Fruit fly (Drosophila melanogaster) whole organism, embryonic: ENCODE results near the gene smg.
A peak's percentile ranks its signal among the peaks of the same experiment; 100 is the strongest.

Experiments used
- CG10543 ChIP-seq: fragments of 200-800 bp; sonication (Bioruptor generic); optimal IDR thresholded peaks from 3 replicates; lab custom pipeline; 2017; ENCODE audit warnings: missing biosample characterization, mild to moderate bottlenecking, missing genetic modification characterization, moderate library complexity
- CG12744 ChIP-seq: fragments of 200-800 bp; sonication (Bioruptor generic); optimal IDR thresholded peaks from 2 replicates; lab custom pipeline; 2016; ENCODE audit warnings: missing biosample characterization, missing genetic modification characterization
- CG12769 ChIP-seq: fragments of 200-800 bp; sonication (Bioruptor generic); optimal IDR thresholded peaks from 2 replicates; lab custom pipeline; 2019; ENCODE audit warnings: missing biosample characterization, mild to moderate bottlenecking, missing genetic modification characterization, moderate library complexity
- CG13894 ChIP-seq: fragments of 200-800 bp; sonication (Bioruptor generic); optimal IDR thresholded peaks from 3 replicates; lab custom pipeline; 2018; ENCODE audit warnings: missing biosample characterization, mild to moderate bottlenecking, missing genetic modification characterization, moderate library complexity
- CG1529 ChIP-seq: fragments of 200-800 bp; sonication (Bioruptor generic); optimal IDR thresholded peaks from 3 replicates; lab custom pipeline; 2018; ENCODE audit warnings: missing biosample characterization, missing genetic modification characterization
- CG1603 ChIP-seq: fragments of 200-800 bp; sonication (Bioruptor generic); optimal IDR thresholded peaks from 2 replicates; lab custom pipeline; 2019; ENCODE audit warnings: missing biosample characterization, mild to moderate bottlenecking, missing genetic modification characterization, moderate library complexity
- CG17328 ChIP-seq: fragments of 200-800 bp; sonication (Bioruptor generic); IDR thresholded peaks from 2 replicates; pipeline ENCODE4 v1.3.6; 2022; ENCODE audit warnings: missing biosample characterization, missing genetic modification characterization
- CG2120 ChIP-seq: fragments of 200-800 bp; sonication (Bioruptor generic); optimal IDR thresholded peaks from 3 replicates; lab custom pipeline; 2016; ENCODE audit warnings: missing biosample characterization, missing genetic modification characterization
- CG3065 ChIP-seq: fragments of 200-800 bp; sonication (Bioruptor generic); optimal IDR thresholded peaks from 2 replicates; lab custom pipeline; 2016; ENCODE audit warnings: missing biosample characterization, missing genetic modification characterization
- CG43689 ChIP-seq: fragments of 200-800 bp; sonication (Bioruptor generic); IDR thresholded peaks from 2 replicates; pipeline ENCODE4 v1.3.6; 2022; ENCODE audit warnings: missing biosample characterization, missing genetic modification characterization
- CG4617 ChIP-seq: fragments of 200-800 bp; sonication (Bioruptor generic); optimal IDR thresholded peaks from 3 replicates; lab custom pipeline; 2016; ENCODE audit warnings: missing biosample characterization, missing genetic modification characterization, borderline replicate concordance
- CG6813 ChIP-seq: fragments of 200-800 bp; sonication (Bioruptor generic); optimal IDR thresholded peaks from 2 replicates; lab custom pipeline; 2017; ENCODE audit warnings: missing biosample characterization, missing genetic modification characterization, mild to moderate bottlenecking, moderate library complexity, missing genetic modification reagents
- CG8089 ChIP-seq: fragments of 200-800 bp; sonication (Bioruptor generic); optimal IDR thresholded peaks from 3 replicates; lab custom pipeline; 2016; ENCODE audit warnings: missing biosample characterization, missing genetic modification characterization
- D19B ChIP-seq: fragments of 200-800 bp; sonication (Bioruptor generic); optimal IDR thresholded peaks from 2 replicates; lab custom pipeline; 2017; ENCODE audit warnings: missing biosample characterization, mild to moderate bottlenecking, missing genetic modification characterization
- Doc3 ChIP-seq: fragments of 200-800 bp; sonication (Bioruptor generic); IDR thresholded peaks from 3 replicates; pipeline ENCODE4 v1.3.6; 2022; ENCODE audit warnings: missing biosample characterization, missing genetic modification characterization; ENCODE audit not compliant: partially characterized antibody
- Drgx ChIP-seq: fragments of 200-800 bp; sonication (Bioruptor generic); IDR thresholded peaks from 2 replicates; pipeline ENCODE4 v1.3.6; 2022; ENCODE audit warnings: missing biosample characterization, missing genetic modification characterization
- ERR ChIP-seq: fragments of 200-800 bp; sonication (Bioruptor generic); optimal IDR thresholded peaks from 2 replicates; lab custom pipeline; 2016; ENCODE audit warnings: missing biosample characterization, missing genetic modification characterization
- Eip74EF ChIP-seq, 2 experiments: fragments of 200-800 bp in 1 of 2; fragments of >200 bp in 1 of 2; sonication (Bioruptor generic) in 1 of 2; optimal IDR thresholded peaks; 2 replicates each; lab custom pipeline; 2017 to 2019; ENCODE audit warnings: missing biosample characterization in 2 of 2, missing genetic modification characterization in 2 of 2, mild to moderate bottlenecking in 1 of 2, moderate library complexity in 1 of 2
- HHEX ChIP-seq: fragments of 200-800 bp; sonication (Bioruptor generic); optimal IDR thresholded peaks from 3 replicates; lab custom pipeline; 2017; ENCODE audit warnings: missing biosample characterization, mild to moderate bottlenecking, missing genetic modification characterization, missing genetic modification reagents
- HLHmδ ChIP-seq: fragments of 200-800 bp; sonication (Bioruptor generic); optimal IDR thresholded peaks from 2 replicates; lab custom pipeline; 2018; ENCODE audit warnings: missing biosample characterization, mild to moderate bottlenecking, missing genetic modification characterization, moderate library complexity
- Hsf ChIP-seq: fragments of 200-800 bp; sonication (Bioruptor generic); optimal IDR thresholded peaks from 3 replicates; lab custom pipeline; 2016; ENCODE audit warnings: missing biosample characterization, missing genetic modification characterization
- Med ChIP-seq: fragments of 200-800 bp; sonication (Bioruptor generic); peaks from one replicate; lab custom pipeline; 2016; ENCODE audit warnings: missing biosample characterization, missing genetic modification characterization, mild to moderate bottlenecking, inconsistent platforms, moderate library complexity
- NFAT ChIP-seq: fragments of 200-800 bp; sonication (Bioruptor generic); IDR thresholded peaks from 2 replicates; pipeline ENCODE4 v1.3.6; 2022; ENCODE audit warnings: missing biosample characterization, missing genetic modification characterization
- Nf-YC ChIP-seq: fragments of 200-800 bp; optimal IDR thresholded peaks from 3 replicates; lab custom pipeline; 2019; ENCODE audit warnings: missing biosample characterization, mild to moderate bottlenecking, missing genetic modification characterization, moderate library complexity
- NfI ChIP-seq: fragments of 200-800 bp; sonication (Bioruptor generic); optimal IDR thresholded peaks from 3 replicates; lab custom pipeline; 2018; ENCODE audit warnings: missing biosample characterization, mild to moderate bottlenecking, missing genetic modification characterization, moderate library complexity
- Optix ChIP-seq: fragments of 200-800 bp; sonication (Bioruptor generic); IDR thresholded peaks from 3 replicates; pipeline ENCODE4 v1.3.6; 2022; ENCODE audit warnings: missing biosample characterization, missing genetic modification characterization
- abd-A ChIP-seq: fragments of 200-800 bp; sonication (Bioruptor generic); optimal IDR thresholded peaks from 3 replicates; lab custom pipeline; 2019; ENCODE audit warnings: missing biosample characterization, mild to moderate bottlenecking, missing genetic modification characterization, moderate library complexity
- bcd ChIP-seq: fragments of 200-800 bp; sonication (Bioruptor generic); optimal IDR thresholded peaks from 2 replicates; lab custom pipeline; 2017; ENCODE audit warnings: missing biosample characterization, mild to moderate bottlenecking, missing genetic modification characterization
- bsh ChIP-seq, 2 experiments: fragments of 200-800 bp; sonication (Bioruptor generic); optimal IDR thresholded peaks; 2 replicates each; lab custom pipeline; 2017 to 2018; ENCODE audit warnings: mild to moderate bottlenecking in 2 of 2, missing biosample characterization in 2 of 2, missing genetic modification characterization in 2 of 2, moderate library complexity in 1 of 2
- chinmo ChIP-seq: fragments of 200-800 bp; sonication (Bioruptor generic); IDR thresholded peaks from 4 replicates; pipeline ENCODE4 v1.3.6; 2022; ENCODE audit warnings: missing biosample characterization, missing genetic modification characterization; ENCODE audit not compliant: partially characterized antibody
- ci ChIP-seq: fragments of 200-800 bp; sonication (Bioruptor generic); IDR thresholded peaks from 3 replicates; pipeline ENCODE4 v1.3.6; 2022; ENCODE audit warnings: missing biosample characterization, missing genetic modification characterization
- crol ChIP-seq: fragments of 200-800 bp; sonication (Bioruptor generic); IDR thresholded peaks from 2 replicates; pipeline ENCODE4 v1.3.6; 2022; ENCODE audit warnings: missing biosample characterization, missing genetic modification characterization
- fd3F ChIP-seq: fragments of 200-800 bp; sonication (Bioruptor generic); optimal IDR thresholded peaks from 2 replicates; lab custom pipeline; 2018; ENCODE audit warnings: missing biosample characterization, mild to moderate bottlenecking, missing genetic modification characterization, moderate library complexity
- gfzf ChIP-seq: fragments of 200-800 bp; sonication (Bioruptor generic); optimal IDR thresholded peaks from 2 replicates; lab custom pipeline; 2016; ENCODE audit warnings: missing biosample characterization, mild to moderate bottlenecking, missing genetic modification characterization, moderate library complexity
- h ChIP-seq: fragments of >200 bp; optimal IDR thresholded peaks from 2 replicates; lab custom pipeline; 2017
- ind ChIP-seq: fragments of 200-800 bp; sonication (Bioruptor generic); optimal IDR thresholded peaks from 3 replicates; lab custom pipeline; 2016; ENCODE audit warnings: missing biosample characterization, missing genetic modification characterization
- jumu ChIP-seq: fragments of 200-800 bp; sonication (Bioruptor generic); optimal IDR thresholded peaks from 3 replicates; lab custom pipeline; 2016; ENCODE audit warnings: missing biosample characterization, missing genetic modification characterization
- kah ChIP-seq: fragments of 200-800 bp; sonication (Bioruptor generic); optimal IDR thresholded peaks from 2 replicates; lab custom pipeline; 2018; ENCODE audit warnings: missing biosample characterization, mild to moderate bottlenecking, missing genetic modification characterization
- klu ChIP-seq: fragments of 200-800 bp; sonication (Bioruptor generic); IDR thresholded peaks from 2 replicates; pipeline ENCODE4 v1.3.6; 2022; ENCODE audit warnings: missing biosample characterization, missing genetic modification characterization
- mirr ChIP-seq: fragments of 200-800 bp; sonication (Bioruptor generic); optimal IDR thresholded peaks from 3 replicates; lab custom pipeline; 2018; ENCODE audit warnings: missing biosample characterization, mild to moderate bottlenecking, missing genetic modification characterization
- nau ChIP-seq: fragments of 200-800 bp; sonication (Bioruptor generic); optimal IDR thresholded peaks from 3 replicates; lab custom pipeline; 2017; ENCODE audit warnings: missing biosample characterization, mild to moderate bottlenecking, missing genetic modification characterization, missing genetic modification reagents
- onecut ChIP-seq: fragments of 200-800 bp; sonication (Bioruptor generic); IDR thresholded peaks from 2 replicates; pipeline ENCODE4 v1.3.6; 2022; ENCODE audit warnings: missing biosample characterization, missing genetic modification characterization
- phol ChIP-seq: fragments of 200-800 bp; sonication (Bioruptor generic); optimal IDR thresholded peaks from 3 replicates; lab custom pipeline; 2018; ENCODE audit warnings: missing biosample characterization, mild to moderate bottlenecking, missing genetic modification characterization, moderate library complexity
- pita ChIP-seq: fragments of 200-800 bp; sonication (Bioruptor generic); optimal IDR thresholded peaks from 2 replicates; lab custom pipeline; 2017; ENCODE audit warnings: missing biosample characterization, mild to moderate bottlenecking, missing genetic modification characterization
- pros ChIP-seq: fragments of 200-800 bp; sonication (Bioruptor generic); optimal IDR thresholded peaks from 3 replicates; lab custom pipeline; 2019; ENCODE audit warnings: missing biosample characterization, mild to moderate bottlenecking, missing genetic modification characterization, moderate library complexity
- sens ChIP-seq: fragments of 200-800 bp; sonication (Bioruptor generic); peaks from one replicate; lab custom pipeline; 2016; ENCODE audit warnings: missing biosample characterization, missing genetic modification characterization
- zfh1 ChIP-seq: fragments of 200-800 bp; sonication (Bioruptor generic); IDR thresholded peaks from 3 replicates; pipeline ENCODE4 v1.3.6; 2022; ENCODE audit warnings: missing biosample characterization, missing genetic modification characterization
- zfh2 ChIP-seq: fragments of 200-800 bp; sonication (Bioruptor generic); optimal IDR thresholded peaks from 2 replicates; lab custom pipeline; 2016; ENCODE audit warnings: missing biosample characterization, missing genetic modification characterization

smg gene

dm6 chr3L:9025680-9026079 is 27.9 kb upstream of the smg start (continued):
- TF ChIP-seq kah (GFP tag; lab: Kevin White, UChicago), result peak; percentile 68
- peak; percentile 67 for TF ChIP-seq jumu (GFP tag; lab: Kevin White, UChicago)
- TF ChIP-seq onecut (GFP tag; lab: Robert Waterston, UW), result peak; percentile 86
- no peak for TF ChIP-seq mirr (GFP tag; lab: Kevin White, UChicago)
- peak; percentile 64 for TF ChIP-seq fd3F (GFP tag; lab: Kevin White, UChicago)
- peak; percentile 70 for TF ChIP-seq nau
- peak; percentile 44 for TF ChIP-seq CG4617 (GFP tag; lab: Kevin White, UChicago)
- no peak for TF ChIP-seq HLHmδ (GFP tag; lab: Kevin White, UChicago)
- TF ChIP-seq, all 482 proteins: peak for 391

- TF ChIP-seq crol (GFP tag; lab: Robert Waterston, UW) (peak; percentile 58), Eip74EF (GFP tag; optimal IDR thresholded peaks at IDR 0.05; lab: Kevin White, UChicago) (peak in 1 of 2 experiments; percentile 26), CG13894 (peak; percentile 17), pros (GFP tag; lab: Kevin White, UChicago) (peak; percentile 83), sens (GFP tag; lab: Kevin White, UChicago) (peak; percentile 47), CG8089 (GFP tag; lab: Kevin White, UChicago) (no peak), ind (GFP tag; lab: Kevin White, UChicago) (no peak), Drgx (GFP tag; lab: Robert Waterston, UW) (no peak), CG12769 (tag; lab: Kevin White, UChicago) (peak; percentile 73), chinmo (GFP tag; lab: Robert Waterston, UW) (0 out of 4 replicates have a peak, but pooled peaks have one; percentile 13), abd-A (tag; lab: Kevin White, UChicago) (peak; percentile 96), CG10543 (peak; percentile 43), NfI (GFP tag; lab: Kevin White, UChicago) (no peak)
Observed at dm6 chr3L:9025178-9025577, 27.4 kb upstream of the smg start.

- no peak for TF ChIP-seq Hsf (GFP tag; lab: Kevin White, UChicago)
- TF ChIP-seq ERR (GFP tag; lab: Kevin White, UChicago), result no peak
- peak; percentile 58 for TF ChIP-seq Nf-YC (tag; lab: Kevin White, UChicago)
- peak; percentile 30 for TF ChIP-seq HHEX (GFP tag; lab: Kevin White, UChicago)
- no peak for TF ChIP-seq pita (GFP tag; lab: Kevin White, UChicago)
- no peak for TF ChIP-seq bsh (GFP tag; optimal IDR thresholded peaks at IDR 0.05; lab: Kevin White, UChicago)
- TF ChIP-seq bcd (GFP tag; lab: Kevin White, UChicago), result no peak
- no peak for TF ChIP-seq CG43689
- TF ChIP-seq CG1529 (GFP tag; lab: Kevin White, UChicago), result no peak
- no peak for TF ChIP-seq NFAT
- TF ChIP-seq CG3065 (GFP tag; lab: Kevin White, UChicago), result peak; percentile 2
- no peak for TF ChIP-seq Drgx (GFP tag; lab: Robert Waterston, UW)
- TF ChIP-seq klu, result no peak
- no peak for TF ChIP-seq zfh1 (GFP tag; lab: Robert Waterston, UW)
- no peak for TF ChIP-seq CG17328 (GFP tag; lab: Robert Waterston, UW)
- TF ChIP-seq CG1603 (tag; lab: Kevin White, UChicago), result no peak
- no peak for TF ChIP-seq D19B (GFP tag; lab: Kevin White, UChicago)
- peak; percentile 34 for TF ChIP-seq phol (tag; lab: Kevin White, UChicago)
- no peak for TF ChIP-seq zfh2 (GFP tag; lab: Kevin White, UChicago)
- no peak for TF ChIP-seq Doc3
- 0 out of 3 replicates have a peak, but pooled peaks have one; percentile 37 for TF ChIP-seq ci (GFP tag; lab: Robert Waterston, UW)
- TF ChIP-seq gfzf, result no peak
- TF ChIP-seq Med (GFP tag; lab: Kevin White, UChicago), result peak; percentile 33
- no peak for TF ChIP-seq h (lab: Kevin White, UChicago)
- 0 out of 3 replicates have a peak, but pooled peaks have one; percentile 7 for TF ChIP-seq Optix
- TF ChIP-seq CG12744 (GFP tag; lab: Kevin White, UChicago), result no peak
- TF ChIP-seq CG6813 (GFP tag; lab: Kevin White, UChicago), result no peak
- no peak for TF ChIP-seq CG2120 (GFP tag; lab: Kevin White, UChicago)
Observed at dm6 chr3L:9024741-9025140, 27.0 kb upstream of the smg start.
